Fruit fly (Drosophila melanogaster) whole organism, larva: ENCODE results near the gene ND-B17.
"Not testable (repeated sequence)": the region's sequence is repeated elsewhere in the genome, so short reads cannot be mapped to it uniquely, and the experiment has no call there.

Source experiments
- noc ChIP-seq: fragments of 200-800 bp; sonication (Bioruptor generic); optimal IDR thresholded peaks from 3 replicates; lab custom pipeline; 2019; ENCODE audit warnings: missing biosample characterization, mild to moderate bottlenecking, missing genetic modification characterization, moderate library complexity

Gene ND-B17

dm6 chr2L:15748261-15748553, 2.7 kb downstream of the ND-B17 start:
- no peak for TF ChIP-seq noc (tag; lab: Kevin White, UChicago)

- TF ChIP-seq noc (tag; lab: Kevin White, UChicago), result no peak
These were observed 3.3 kb downstream of the ND-B17 start, which contains the start of gene CycE for dm6 chr2L:15747394-15748260. TSS of gene CycE (minus strand) at chr2L:15748150.

- TF ChIP-seq noc (tag; lab: Kevin White, UChicago), result peak; percentile 93
These were observed 4.1 kb downstream of the ND-B17 start for dm6 chr2L:15746600-15747393.

- no peak for TF ChIP-seq noc (tag; lab: Kevin White, UChicago)
These were observed 4.9 kb downstream of the ND-B17 start for dm6 chr2L:15745989-15746388.

- no peak for TF ChIP-seq noc (tag; lab: Kevin White, UChicago)
These were observed 5.6 kb downstream of the ND-B17 start for dm6 chr2L:15745036-15745854.

dm6 chr2L:15743578-15743977, 7.3 kb downstream of the ND-B17 start:
- no peak for TF ChIP-seq noc (tag; lab: Kevin White, UChicago)

- no peak for TF ChIP-seq noc (tag; lab: Kevin White, UChicago)
These were observed 7.9 kb downstream of the ND-B17 start for dm6 chr2L:15742976-15743375.

- no peak for TF ChIP-seq noc (tag; lab: Kevin White, UChicago)
These were observed 9.5 kb downstream of the ND-B17 start for dm6 chr2L:15741418-15741817.

- TF ChIP-seq noc (tag; lab: Kevin White, UChicago), result no peak
These were observed 10.0 kb downstream of the ND-B17 start for dm6 chr2L:15740918-15741317.

dm6 chr2L:15735918-15736317, 15.0 kb downstream of the ND-B17 start:
- TF ChIP-seq noc (tag; lab: Kevin White, UChicago), result no peak

dm6 chr2L:15731687-15732086, 19.2 kb downstream of the ND-B17 start:
- TF ChIP-seq noc (tag; lab: Kevin White, UChicago), result no peak

- TF ChIP-seq noc (tag; lab: Kevin White, UChicago), result not testable (repeated sequence)
These were observed 32.7 kb downstream of the ND-B17 start, which contains the start of gene stol for dm6 chr2L:15718172-15718571. TSS of gene stol (minus strand) at chr2L:15718272.

- TF ChIP-seq noc (tag; lab: Kevin White, UChicago), result not testable (repeated sequence)
These were observed 39.9 kb downstream of the ND-B17 start, which contains the start of gene CG43924 for dm6 chr2L:15710999-15711398. TSS of gene CG43924 (minus strand) at chr2L:15711099.

dm6 chr2L:15704871-15705270, 46.0 kb downstream of the ND-B17 start, which contains the start of gene CG31827:
TSS of gene CG31827 (plus strand) at chr2L:15705171.
- not testable (repeated sequence) for TF ChIP-seq noc (tag; lab: Kevin White, UChicago)
